Fruit fly (Drosophila melanogaster) whole organism, larva: ENCODE measurements around the gene CG33995.

ENCODE experiments used
- noc ChIP-seq: fragments of 200-800 bp; sonication (Bioruptor generic); optimal IDR thresholded peaks from 3 replicates; lab custom pipeline; 2019; ENCODE audit warnings: missing biosample characterization, mild to moderate bottlenecking, missing genetic modification characterization, moderate library complexity

CG33995 gene

DNA sequence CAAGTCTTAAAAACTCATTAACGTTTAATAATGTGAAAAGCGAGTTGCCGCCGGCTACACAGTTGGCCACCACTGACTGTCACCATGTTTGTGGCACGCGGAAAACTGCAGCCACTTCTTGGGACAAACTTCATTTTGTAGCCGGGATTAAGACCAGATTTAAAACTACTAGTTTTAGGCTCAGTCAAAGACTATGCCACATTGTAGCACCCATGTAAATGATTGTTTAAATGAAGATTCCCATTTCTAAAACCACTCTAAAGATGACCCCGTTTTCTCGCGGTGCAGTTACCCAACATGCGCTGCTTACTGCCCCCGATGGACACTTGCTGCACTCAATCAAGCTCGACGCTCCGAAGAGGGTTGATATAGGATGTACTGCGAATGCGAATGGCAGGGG, 47.3 kb downstream of the CG33995 start:
- no peak for TF ChIP-seq noc

DNA sequence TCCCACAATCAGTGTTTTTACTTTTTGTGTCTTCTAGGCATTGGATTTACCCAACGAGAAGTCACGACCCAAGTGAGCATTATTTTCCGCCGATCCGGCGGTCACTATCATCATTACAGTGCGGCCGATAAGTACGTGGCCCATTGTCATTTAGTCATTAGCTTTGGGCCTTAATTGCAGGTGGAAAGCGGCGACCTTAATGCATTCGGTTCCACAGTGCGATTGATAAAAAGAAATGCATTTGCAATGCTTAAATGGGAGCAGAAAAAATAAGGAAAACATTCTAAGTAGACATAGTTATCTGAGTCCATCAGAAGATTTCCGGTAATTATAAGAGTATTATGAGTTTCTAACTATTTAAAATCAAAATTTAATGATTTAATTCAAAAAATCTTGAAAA, 49.1 kb downstream of the CG33995 start:
- peak; percentile 11 for TF ChIP-seq noc

DNA sequence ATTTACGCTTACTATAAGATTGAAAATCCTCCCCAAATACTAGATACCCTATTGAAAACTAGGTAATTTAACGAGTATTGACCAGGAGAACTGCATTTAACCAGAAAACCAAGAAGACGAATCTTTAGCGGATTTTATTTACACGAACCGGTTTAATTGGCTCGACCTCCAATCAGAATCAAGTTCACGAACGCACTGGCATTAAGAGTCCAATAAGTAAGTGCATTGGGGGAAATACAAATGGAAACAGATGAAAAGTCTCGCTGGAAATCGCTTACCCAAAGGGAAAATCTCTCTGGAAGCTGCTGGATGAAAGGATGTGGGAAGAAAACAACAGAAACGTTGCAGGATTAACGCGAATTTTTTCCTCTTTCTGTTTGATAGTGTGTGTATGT, 49.5 kb downstream of the CG33995 start:
- no peak for TF ChIP-seq noc

DNA sequence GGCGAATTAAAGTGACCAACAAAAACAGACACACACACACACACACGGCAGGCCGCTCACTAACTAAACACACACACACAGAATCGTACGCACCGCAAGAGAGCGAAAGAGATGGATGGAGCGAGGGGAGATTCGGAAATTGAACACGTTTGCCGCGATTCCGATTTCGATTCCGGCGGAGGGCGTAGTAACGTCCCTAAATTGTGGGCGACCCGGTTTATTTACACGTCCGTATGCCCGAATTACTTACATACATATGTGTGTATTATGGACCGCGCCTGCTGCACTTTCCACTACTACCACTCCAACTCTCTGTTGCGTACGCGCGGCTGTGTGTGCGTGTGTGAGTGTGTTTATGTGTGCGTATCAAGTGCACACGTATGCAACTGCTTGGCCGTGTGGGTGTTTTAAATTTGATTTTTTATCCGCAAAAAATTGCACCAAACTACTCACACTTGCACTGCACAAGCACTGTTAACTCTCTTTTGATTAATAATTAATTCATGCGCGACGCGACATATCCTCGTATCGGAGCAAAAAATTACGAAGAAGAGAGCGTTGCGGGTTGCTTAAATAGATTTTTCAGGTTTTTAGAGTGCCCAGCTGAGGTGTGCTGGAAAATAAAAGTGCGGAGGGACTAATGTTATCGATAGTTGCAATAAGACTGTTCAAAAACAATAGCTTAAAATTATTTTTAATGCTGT, 50.1 kb downstream of the CG33995 start, which contains the start of gene Pgant5:
Gene Pgant5 (minus strand): TSS at position 601 of the 704 bp plus-strand sequence.
- peak; percentile 51 for TF ChIP-seq noc

DNA sequence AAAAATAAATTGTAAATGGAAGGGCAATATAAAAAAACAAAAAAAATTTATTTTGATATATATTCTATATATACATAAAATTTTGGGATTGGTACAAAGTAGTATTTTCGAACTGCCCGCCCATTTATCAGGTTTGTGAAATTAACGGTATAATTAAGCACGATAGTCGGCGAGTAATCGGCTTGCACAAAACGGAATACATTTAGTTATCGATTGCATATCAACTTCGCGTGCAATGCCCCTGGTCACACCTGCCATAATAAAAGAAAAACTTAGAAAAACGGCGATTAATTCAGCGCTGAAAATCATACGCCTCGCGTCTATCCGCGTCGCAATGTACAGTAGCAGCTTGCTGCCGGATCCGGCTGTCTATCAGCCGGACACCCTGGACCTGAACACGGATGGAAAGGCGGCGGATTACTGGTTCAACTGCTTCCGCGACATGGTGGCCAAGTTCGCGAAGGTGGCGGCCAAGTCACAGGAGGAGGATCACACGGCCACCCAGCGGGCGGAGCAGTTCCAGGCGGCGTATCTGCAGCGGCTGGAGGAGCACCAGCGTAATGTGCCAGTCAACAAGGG, 50.8 kb downstream of the CG33995 start, which contains the start of gene CG5828:
Gene CG5828 (plus strand): TSS at position 205 of the 579 bp plus-strand sequence.
- TF ChIP-seq noc, result no peak

DNA sequence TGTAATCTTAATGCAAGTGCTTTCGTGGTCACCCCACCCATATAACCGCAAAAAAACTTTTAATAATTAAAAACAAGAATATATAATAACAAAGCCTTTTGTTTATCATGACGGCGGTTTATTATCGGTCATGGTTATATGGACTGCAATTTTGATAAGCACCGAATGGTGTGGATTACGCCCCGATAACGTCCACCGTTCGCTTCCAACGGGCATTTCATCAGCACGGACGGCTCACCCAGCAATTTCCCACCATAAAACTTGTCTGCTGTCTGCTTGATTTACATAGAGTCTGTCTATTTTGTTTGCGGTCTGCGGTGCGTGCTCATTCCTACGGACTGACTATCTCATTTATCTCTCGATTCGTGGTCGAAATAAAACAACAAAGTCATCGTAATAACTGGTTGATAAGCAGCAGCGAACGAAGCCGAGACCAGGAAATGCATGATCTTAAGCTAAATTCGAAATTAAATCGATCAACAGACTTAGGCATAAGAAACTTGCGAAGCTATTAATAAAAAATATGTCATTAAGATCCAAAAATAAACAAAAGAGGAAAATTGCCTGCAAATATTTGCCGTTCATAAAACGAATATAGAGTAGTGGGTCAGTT, 52.4 kb downstream of the CG33995 start:
- peak; percentile 83 for TF ChIP-seq noc

DNA sequence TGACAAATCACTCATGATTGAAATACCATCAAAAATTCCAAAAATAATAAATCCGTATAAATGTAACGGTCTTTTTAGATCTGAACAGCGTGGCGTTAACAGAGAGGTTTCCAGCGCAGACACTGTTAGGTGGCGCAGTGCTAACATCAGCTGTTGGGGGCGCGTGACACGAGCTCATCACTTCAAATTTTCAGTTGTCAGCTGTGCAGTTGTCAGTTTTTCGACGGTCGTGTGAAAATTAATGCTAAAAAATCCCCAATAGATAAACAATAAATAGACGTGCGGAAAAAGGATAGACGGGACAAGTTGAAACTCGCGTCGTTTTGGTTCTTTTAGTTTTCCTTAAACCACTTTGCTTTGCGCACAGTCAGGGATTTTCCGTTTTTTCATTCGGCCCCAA, 53.2 kb downstream of the CG33995 start, which contains the start of gene CG4230:
Gene CG4230 (plus strand): TSS at position 6 of the 400 bp plus-strand sequence.
- peak; percentile 36 for TF ChIP-seq noc

DNA sequence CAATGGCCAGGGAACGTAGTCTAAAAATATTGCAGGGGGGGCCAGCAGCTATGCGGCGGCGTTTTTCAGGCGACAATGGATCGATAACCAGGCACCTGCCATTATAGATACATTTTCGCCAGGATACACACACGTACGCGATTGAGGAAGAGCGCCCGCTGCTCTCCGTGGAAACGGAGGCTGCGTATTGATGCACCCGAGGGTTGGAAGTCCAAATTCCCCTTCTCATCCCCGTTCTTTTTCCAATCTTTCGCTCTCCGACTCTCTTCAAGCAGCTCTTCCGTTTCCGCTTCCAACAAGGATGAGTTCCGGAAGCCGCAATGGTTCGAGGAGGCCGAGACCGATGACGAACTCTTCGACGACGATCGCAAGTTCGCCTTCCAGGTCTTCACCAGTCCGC, 53.7 kb downstream of the CG33995 start:
- no peak for TF ChIP-seq noc
